Worm (Caenorhabditis elegans): ENCODE results near the gene F44E5.15.

The F44E5.15 gene

DNA sequence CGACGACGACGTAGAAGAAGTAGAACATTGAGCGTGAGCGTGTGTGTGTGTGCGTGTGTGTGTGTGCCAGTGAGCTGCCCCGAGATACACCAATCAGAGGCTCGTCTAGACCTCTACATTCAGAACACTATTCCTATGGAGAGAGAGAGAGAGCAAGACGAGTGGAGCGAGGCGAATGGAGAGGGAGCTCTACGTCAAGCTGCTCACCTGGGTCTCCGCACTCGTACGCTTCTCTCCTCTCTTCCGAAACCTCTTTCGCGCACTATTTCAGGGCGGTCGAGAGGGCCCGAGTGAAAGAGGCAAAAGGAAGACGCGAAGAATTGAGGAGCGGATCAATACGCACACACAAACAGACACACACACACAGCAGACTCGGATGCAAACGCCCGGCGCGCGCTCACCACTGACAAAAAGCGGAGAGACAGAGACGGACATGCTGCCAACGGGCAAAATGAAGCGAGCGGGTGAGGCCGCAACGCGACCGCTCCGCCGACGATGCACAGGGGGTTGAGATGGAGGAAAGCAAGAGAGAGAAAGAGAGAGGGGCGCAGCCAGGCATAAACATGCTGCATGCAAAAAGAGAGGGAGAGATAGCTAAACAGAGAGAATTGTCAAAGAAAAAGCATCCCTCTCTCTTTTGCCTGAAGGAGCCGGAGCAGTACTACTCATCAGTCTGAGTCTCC, 22.8 kb upstream of the F44E5.15 start (continued):
- TF ChIP-seq snpc-4 (GFP tag; optimal IDR thresholded peaks at IDR 0.05) = no peak
- TF ChIP-seq snpc-4 (tag; optimal IDR thresholded peaks at IDR 0.05) = peak in 3 of 4 experiments; percentile 51 to 74 (median 59)
- no peak for TF ChIP-seq rpc-1 (optimal IDR thresholded peaks at IDR 0.05)
- TF ChIP-seq rpc-1 (tag; optimal IDR thresholded peaks at IDR 0.05) = no peak
- no peak for TF ChIP-seq attf-3 (GFP tag; conservative IDR thresholded peaks at IDR 0.05)
- peak; percentile 38 for TF ChIP-seq B0035.1 (tag; optimal IDR thresholded peaks at IDR 0.05)
- TF ChIP-seq lsl-1 (GFP tag; optimal IDR thresholded peaks at IDR 0.05) = no peak
- no peak for TF ChIP-seq nhr-179 (tag; optimal IDR thresholded peaks at IDR 0.05)
- TF ChIP-seq F10E7.11 (tag; optimal IDR thresholded peaks at IDR 0.05) = peak; percentile 51
- TF ChIP-seq tlf-1 (GFP tag; optimal IDR thresholded peaks at IDR 0.05) = peak; percentile 22
- peak; percentile 63 for TF ChIP-seq nhr-90 (tag; optimal IDR thresholded peaks at IDR 0.05)
- peak in 1 of 3 experiments; percentile 66 for TF ChIP-seq lin-35 (GFP tag; optimal IDR thresholded peaks at IDR 0.05)
- TF ChIP-seq attf-6 (GFP tag; IDR thresholded peaks at IDR 0.05) = no peak
- peak; percentile 41 for TF ChIP-seq T07F8.4 (tag; optimal IDR thresholded peaks at IDR 0.05)

DNA sequence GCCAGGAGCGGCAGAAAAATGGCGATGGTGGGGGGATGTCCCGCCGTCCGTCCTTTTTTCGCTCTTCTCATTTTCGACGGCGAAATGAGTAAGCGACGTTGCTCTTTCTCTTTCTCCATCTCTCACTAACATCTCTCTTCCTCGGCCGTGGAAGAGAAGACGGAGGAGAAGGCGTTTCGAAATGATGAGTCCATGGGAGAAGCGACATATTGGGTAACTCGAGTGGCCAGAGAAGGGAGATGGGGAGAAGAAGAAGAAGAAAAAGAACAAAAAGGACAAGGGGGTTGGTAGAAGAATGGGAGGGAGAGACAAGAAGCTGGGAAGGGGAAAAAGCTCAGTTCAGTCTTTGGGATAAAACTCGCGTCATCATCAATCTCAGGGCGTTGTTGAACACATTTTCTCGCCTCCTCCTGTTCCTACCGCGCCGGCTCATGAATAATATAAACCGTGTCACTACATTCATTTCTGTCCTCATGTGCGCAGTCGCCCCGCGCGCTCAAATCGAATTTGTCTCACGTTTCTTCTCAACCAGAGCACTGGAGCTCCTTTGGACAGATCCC, 20.8 kb upstream of the F44E5.15 start:
- TF ChIP-seq nhr-120 (GFP tag; IDR thresholded peaks at IDR 0.05) (no peak), ceh-91 (GFP tag; IDR thresholded peaks at IDR 0.05) (no peak), F33H1.4 (GFP tag; IDR thresholded peaks at IDR 0.05) (no peak), cebp-2 (GFP tag; IDR thresholded peaks at IDR 0.05) (no peak), lin-35 (GFP tag; optimal IDR thresholded peaks at IDR 0.05) (peak in 1 of 3 experiments; percentile 23), hsf-1 (GFP tag; IDR thresholded peaks at IDR 0.05) (no peak), rec-8 (tag; optimal IDR thresholded peaks at IDR 0.05) (no peak), ceh-27 (GFP tag; optimal IDR thresholded peaks at IDR 0.05) (peak; percentile 25), cebp-1 (GFP tag; IDR thresholded peaks at IDR 0.05) (no peak), cebp-1 (tag; optimal IDR thresholded peaks at IDR 0.05) (peak; percentile 63), athp-1 (tag; optimal IDR thresholded peaks at IDR 0.05) (no peak), efl-1 (GFP tag; optimal IDR thresholded peaks at IDR 0.05) (no peak), zfh-2 (GFP tag; conservative IDR thresholded peaks at IDR 0.05) (peak; percentile 62), Y79H2A.3 (GFP tag; conservative IDR thresholded peaks at IDR 0.05) (no peak), sea-2 (GFP tag; IDR thresholded peaks at IDR 0.05) (no peak)

- TF ChIP-seq unc-62 (GFP tag; optimal IDR thresholded peaks at IDR 0.05) (no peak), aptf-3 (GFP tag; IDR thresholded peaks at IDR 0.05) (no peak), snpc-4 (GFP tag; optimal IDR thresholded peaks at IDR 0.05) (no peak), snpc-4 (tag; optimal IDR thresholded peaks at IDR 0.05) (peak in 3 of 4 experiments; percentile 51 to 79 (median 76)), lir-1 (GFP tag; conservative IDR thresholded peaks at IDR 0.05) (no peak), sea-2 (GFP tag; IDR thresholded peaks at IDR 0.05) (no peak), Y79H2A.3 (GFP tag; conservative IDR thresholded peaks at IDR 0.05) (no peak), nhr-90 (tag; optimal IDR thresholded peaks at IDR 0.05) (no peak), cebp-2 (GFP tag; IDR thresholded peaks at IDR 0.05) (no peak), tbp1 (GFP tag; optimal IDR thresholded peaks at IDR 0.05) (no peak), snpc-1.1 (tag; optimal IDR thresholded peaks at IDR 0.05; ENCODE audit: insufficient read depth) (peak; percentile 16), nhr-179 (tag; optimal IDR thresholded peaks at IDR 0.05) (no peak), unc-130 (GFP tag; optimal IDR thresholded peaks at IDR 0.05) (no peak), ztf-6 (GFP tag; IDR thresholded peaks at IDR 0.05) (no peak), nfya-2 (GFP tag; IDR thresholded peaks at IDR 0.05) (no peak), cebp-1 (GFP tag; IDR thresholded peaks at IDR 0.05) (no peak), cebp-1 (tag; optimal IDR thresholded peaks at IDR 0.05) (no peak), athp-1 (tag; optimal IDR thresholded peaks at IDR 0.05) (no peak), nfyb-1 (GFP tag; IDR thresholded peaks at IDR 0.05) (no peak)
Measured at ce11 chrII:11753186-11753585, 19.3 kb upstream of the F44E5.15 start.
